Fruit fly (Drosophila melanogaster) whole organism: Measurements from ENCODE around the gene O-fut2.

Experiments used
- EcR ChIP-seq, 2 experiments: fragments of >200 bp; optimal IDR thresholded peaks; 2 replicates each; lab custom pipeline; 2017; ENCODE audit warnings: missing biosample characterization in 2 of 2, missing genetic modification characterization in 2 of 2, missing genetic modification reagents in 2 of 2
- psq ChIP-seq: fragments of >200 bp; optimal IDR thresholded peaks from 2 replicates; lab custom pipeline; 2017
- usp ChIP-seq: fragments of >200 bp; optimal IDR thresholded peaks from 2 replicates; lab custom pipeline; 2017; ENCODE audit warnings: missing biosample characterization, missing genetic modification characterization, mixed read lengths

dm6 chrX:1508241-1508823 lies 42.5 kb upstream of the O-fut2 start:
- TF ChIP-seq usp = no peak
- no peak for TF ChIP-seq psq (lab: Kevin White, UChicago)
- TF ChIP-seq EcR (GFP tag; optimal IDR thresholded peaks at IDR 0.05; lab: Kevin White, UChicago) = no peak
